Worm (Caenorhabditis elegans): Measurements from ENCODE around the gene srv-6.

srv-6 gene

DNA sequence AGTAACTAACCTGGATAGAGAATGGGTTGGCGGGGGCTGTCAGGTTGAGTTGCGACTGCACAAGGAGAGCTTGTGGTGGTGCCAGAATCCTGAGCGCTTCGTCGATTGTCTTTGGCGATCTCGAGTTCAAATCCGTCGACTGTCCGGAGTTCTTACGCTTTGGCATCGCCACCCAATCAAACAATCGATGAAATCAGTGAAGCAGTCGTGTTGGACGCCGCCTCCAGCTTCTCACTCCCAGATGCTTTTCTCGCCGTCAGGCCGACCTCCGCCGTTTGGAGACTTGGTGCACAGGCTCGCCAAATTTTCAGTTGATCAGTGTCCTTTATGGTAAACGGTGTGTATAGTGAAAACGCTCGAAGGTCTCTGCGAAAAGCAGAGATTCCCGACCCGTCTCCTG lies 40.0 kb upstream of the srv-6 start, which contains the start of the genes F20B6.10 and hpk-1:
Gene F20B6.10 (minus strand): TSS at position 303 of the 400 bp plus-strand sequence.
Gene hpk-1 (minus strand): TSS at position 397 of the 400 bp plus-strand sequence.
- TF ChIP-seq eyg-1 (tag; optimal IDR thresholded peaks at IDR 0.05) (no peak), nfya-1 (tag; optimal IDR thresholded peaks at IDR 0.05) (no peak), ets-4 (tag; optimal IDR thresholded peaks at IDR 0.05) (no peak), pros-1 (tag; optimal IDR thresholded peaks at IDR 0.05) (no peak), pat-9 (tag; optimal IDR thresholded peaks at IDR 0.05) (no peak), fkh-10 (GFP tag; optimal IDR thresholded peaks at IDR 0.05) (no peak), mec-3 (tag; optimal IDR thresholded peaks at IDR 0.05; ENCODE audit: borderline replicate concordance) (no peak), hlh-13 (GFP tag; optimal IDR thresholded peaks at IDR 0.05) (no peak), ceh-18 (tag; optimal IDR thresholded peaks at IDR 0.05) (no peak), hlh-6 (tag; optimal IDR thresholded peaks at IDR 0.05) (no peak), F13H6.1 (tag; optimal IDR thresholded peaks at IDR 0.05) (no peak), unc-55 (GFP tag; optimal IDR thresholded peaks at IDR 0.05) (no peak), gmeb-2 (tag; optimal IDR thresholded peaks at IDR 0.05) (no peak), ceh-34 (tag; optimal IDR thresholded peaks at IDR 0.05) (no peak), ceh-48 (tag; optimal IDR thresholded peaks at IDR 0.05) (no peak)

- no peak for TF ChIP-seq ceh-22 (tag; optimal IDR thresholded peaks at IDR 0.05)
- no peak for TF ChIP-seq eyg-1 (tag; optimal IDR thresholded peaks at IDR 0.05)
- no peak for TF ChIP-seq ets-4 (tag; optimal IDR thresholded peaks at IDR 0.05)
- no peak for TF ChIP-seq npax-4 (tag; optimal IDR thresholded peaks at IDR 0.05)
- no peak for TF ChIP-seq fkh-6 (tag; optimal IDR thresholded peaks at IDR 0.05)
- TF ChIP-seq gmeb-2 (tag; optimal IDR thresholded peaks at IDR 0.05): no peak
- no peak for TF ChIP-seq elt-2 (tag; optimal IDR thresholded peaks at IDR 0.05)
- no peak for TF ChIP-seq pros-1 (tag; optimal IDR thresholded peaks at IDR 0.05)
- no peak for TF ChIP-seq nhr-11 (tag; optimal IDR thresholded peaks at IDR 0.05)
- no peak for TF ChIP-seq unc-86 (tag; optimal IDR thresholded peaks at IDR 0.05)
- no peak for TF ChIP-seq dve-1 (tag; optimal IDR thresholded peaks at IDR 0.05)
- no peak for TF ChIP-seq hlh-13 (GFP tag; optimal IDR thresholded peaks at IDR 0.05)
- TF ChIP-seq hlh-6 (tag; optimal IDR thresholded peaks at IDR 0.05): no peak
- peak; percentile 10 for TF ChIP-seq sdc-2 (tag; optimal IDR thresholded peaks at IDR 0.05)
- no peak for TF ChIP-seq sox-2 (GFP tag; IDR thresholded peaks at IDR 0.05)
- no peak for TF ChIP-seq zip-5 (tag; optimal IDR thresholded peaks at IDR 0.05)
- no peak for TF ChIP-seq ceh-30 (tag; optimal IDR thresholded peaks at IDR 0.05)
- no peak for TF ChIP-seq K09A11.1 (tag; optimal IDR thresholded peaks at IDR 0.05; ENCODE audit: insufficient read depth)
- peak; percentile 10 for TF ChIP-seq unc-42 (tag; optimal IDR thresholded peaks at IDR 0.05)
- peak; percentile 7 for TF ChIP-seq ceh-34 (tag; optimal IDR thresholded peaks at IDR 0.05)
- TF ChIP-seq ceh-9 (tag; optimal IDR thresholded peaks at IDR 0.05): no peak
- no peak for TF ChIP-seq fax-1 (tag; optimal IDR thresholded peaks at IDR 0.05)
These were observed 38.7 kb upstream of the srv-6 start, which contains the start of gene W01H2.2 for ce11 chrX:4218174-4218573. W01H2.2 (minus strand) TSS chrX:4218458.

- TF ChIP-seq nfya-1 (tag; optimal IDR thresholded peaks at IDR 0.05) (no peak), ceh-31 (tag; optimal IDR thresholded peaks at IDR 0.05) (no peak), sox-4 (tag; optimal IDR thresholded peaks at IDR 0.05) (no peak), lin-11 (tag; optimal IDR thresholded peaks at IDR 0.05) (no peak), npax-4 (tag; optimal IDR thresholded peaks at IDR 0.05) (no peak), hlh-8 (tag; optimal IDR thresholded peaks at IDR 0.05) (no peak), fkh-6 (tag; optimal IDR thresholded peaks at IDR 0.05) (no peak), unc-42 (tag; optimal IDR thresholded peaks at IDR 0.05) (no peak), hlh-13 (GFP tag; optimal IDR thresholded peaks at IDR 0.05) (no peak), ceh-34 (tag; optimal IDR thresholded peaks at IDR 0.05) (no peak), dve-1 (tag; optimal IDR thresholded peaks at IDR 0.05) (no peak), pros-1 (tag; optimal IDR thresholded peaks at IDR 0.05) (no peak), ceh-9 (tag; optimal IDR thresholded peaks at IDR 0.05) (no peak), F13H6.1 (tag; optimal IDR thresholded peaks at IDR 0.05) (no peak), ceh-2 (tag; optimal IDR thresholded peaks at IDR 0.05) (no peak), lim-6 (tag; optimal IDR thresholded peaks at IDR 0.05) (no peak)
These were observed 37.4 kb upstream of the srv-6 start for ce11 chrX:4219487-4219886.

ce11 chrX:4222200-4222599 lies 34.7 kb upstream of the srv-6 start:
- peak; percentile 3 for TF ChIP-seq elt-2 (tag; optimal IDR thresholded peaks at IDR 0.05)
- no peak for TF ChIP-seq pag-3 (tag; optimal IDR thresholded peaks at IDR 0.05; ENCODE audit: borderline replicate concordance)
- TF ChIP-seq nfya-1 (tag; optimal IDR thresholded peaks at IDR 0.05): peak; percentile 64
- no peak for TF ChIP-seq unc-55 (GFP tag; optimal IDR thresholded peaks at IDR 0.05)
- peak; percentile 42 for TF ChIP-seq hlh-13 (GFP tag; optimal IDR thresholded peaks at IDR 0.05)

Data from whole organism, late embryonic.